Fruit fly (Drosophila melanogaster): ENCODE results near the gene CG31010.

- TF ChIP-seq EcR (GFP tag; optimal IDR thresholded peaks at IDR 0.05) (no peak), psq (optimal IDR thresholded peaks at IDR 0.05) (no peak)
These were observed 40.3 kb upstream of the CG31010 start, which contains the start of gene Npc2h for dm6 chr3R:30746190-30746589.
